Fruit fly (Drosophila melanogaster): Measurements from ENCODE around the gene bap.

Gene bap

DNA sequence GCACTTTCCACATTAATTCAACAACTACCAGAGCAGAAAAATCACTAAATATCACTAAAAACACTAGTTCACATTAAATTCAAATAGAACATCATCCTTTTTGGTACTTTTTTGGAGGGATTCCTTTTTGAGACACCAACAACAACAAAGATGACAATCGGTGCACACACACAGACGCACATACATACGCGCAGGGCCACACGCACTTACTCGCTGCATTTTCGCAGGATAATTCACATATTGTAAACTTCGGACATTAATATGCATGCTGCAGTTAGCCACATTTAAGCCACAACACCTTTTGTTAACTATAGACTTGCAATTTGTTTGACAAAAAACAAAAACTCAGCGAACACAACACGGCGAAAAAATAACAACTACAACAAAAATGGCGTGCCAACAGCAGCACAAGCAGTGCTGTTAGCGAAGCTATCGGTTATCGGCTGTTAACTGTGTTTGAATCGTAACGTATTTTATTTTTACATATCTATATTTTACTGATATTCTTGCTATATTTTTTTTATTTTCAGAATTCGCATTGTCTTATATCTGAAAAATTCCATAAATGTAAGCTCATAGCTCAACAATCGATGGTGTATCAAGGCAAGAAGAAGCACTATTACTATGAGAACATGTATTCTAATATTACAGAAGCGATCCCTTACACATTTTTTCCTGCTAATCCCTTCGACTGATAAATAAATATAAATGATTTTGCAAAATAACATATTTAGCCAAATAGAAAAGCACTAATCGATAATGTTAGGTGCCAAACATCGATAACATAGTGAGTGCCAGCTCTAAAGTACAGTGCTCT is 29.1 kb upstream of the bap start (continued):
- TF ChIP-seq CG10543 (GFP tag; optimal IDR thresholded peaks at IDR 0.05) = no peak
- no peak for TF ChIP-seq CG4820 (GFP tag; optimal IDR thresholded peaks at IDR 0.05)
- peak; percentile 97 for TF ChIP-seq MESR4 (GFP tag; optimal IDR thresholded peaks at IDR 0.05)
- no peak for TF ChIP-seq sr (GFP tag; IDR thresholded peaks at IDR 0.05)
- TF ChIP-seq cwo (GFP tag; optimal IDR thresholded peaks at IDR 0.05) = no peak
- TF ChIP-seq prd (optimal IDR thresholded peaks at IDR 0.05) = no peak
- TF ChIP-seq prd (GFP tag; IDR thresholded peaks at IDR 0.05) = no peak
- no peak for TF ChIP-seq ftz-f1 (GFP tag; optimal IDR thresholded peaks at IDR 0.05)
- TF ChIP-seq bowl (GFP tag; IDR thresholded peaks at IDR 0.05) = no peak
- TF ChIP-seq CG30020 (tag; optimal IDR thresholded peaks at IDR 0.05) = no peak
- peak; percentile 91 for TF ChIP-seq CG4360 (GFP tag; IDR thresholded peaks at IDR 0.05)
- TF ChIP-seq dm (GFP tag; optimal IDR thresholded peaks at IDR 0.05) = no peak
- TF ChIP-seq ERR (GFP tag; optimal IDR thresholded peaks at IDR 0.05) = no peak
- TF ChIP-seq BtbVII (GFP tag; optimal IDR thresholded peaks at IDR 0.05) = no peak
- peak; percentile 27 for TF ChIP-seq lbe (GFP tag; optimal IDR thresholded peaks at IDR 0.05)
- TF ChIP-seq CG6683 (GFP tag; optimal IDR thresholded peaks at IDR 0.05) = no peak
- no peak for TF ChIP-seq CG31224 (GFP tag; IDR thresholded peaks at IDR 0.05)
- TF ChIP-seq Dip2 (GFP tag; IDR thresholded peaks at IDR 0.05) = no peak
- TF ChIP-seq CTCF (GFP tag; optimal IDR thresholded peaks at IDR 0.05) = no peak
- no peak for TF ChIP-seq CoRest (tag; optimal IDR thresholded peaks at IDR 0.05)
- no peak for TF ChIP-seq vfl (GFP tag; optimal IDR thresholded peaks at IDR 0.05)
- TF ChIP-seq Oaz (GFP tag; IDR thresholded peaks at IDR 0.05) = no peak
- TF ChIP-seq CG17186 (GFP tag; optimal IDR thresholded peaks at IDR 0.05) = peak; percentile 98
- TF ChIP-seq Dref (GFP tag; IDR thresholded peaks at IDR 0.05) = peak; percentile 76
- TF ChIP-seq CG4404 (GFP tag; IDR thresholded peaks at IDR 0.05) = no peak
- TF ChIP-seq crol (GFP tag; IDR thresholded peaks at IDR 0.05) = no peak
- no peak for TF ChIP-seq aop (GFP tag; IDR thresholded peaks at IDR 0.05)
- peak; percentile 61; the same call in 1 of the 3 replicates for TF ChIP-seq mld (GFP tag; IDR thresholded peaks at IDR 0.05; ENCODE audit: partially characterized antibody)
- no peak for TF ChIP-seq btn (GFP tag; optimal IDR thresholded peaks at IDR 0.05)
- TF ChIP-seq Meics (GFP tag; optimal IDR thresholded peaks at IDR 0.05) = no peak
- no peak for TF ChIP-seq CG10431 (GFP tag; optimal IDR thresholded peaks at IDR 0.05)
- TF ChIP-seq Sin3A (optimal IDR thresholded peaks at IDR 0.05) = no peak
- no peak for TF ChIP-seq CG4328 (GFP tag; optimal IDR thresholded peaks at IDR 0.05)
- peak; percentile 40 for TF ChIP-seq CG12391 (tag; optimal IDR thresholded peaks at IDR 0.05)
- no peak for TF ChIP-seq CG17612 (GFP tag; IDR thresholded peaks at IDR 0.05)
- no peak for TF ChIP-seq H15 (GFP tag; IDR thresholded peaks at IDR 0.05)
- peak; percentile 19 for TF ChIP-seq CG31365 (tag; optimal IDR thresholded peaks at IDR 0.05)
- TF ChIP-seq CG11085 (GFP tag; IDR thresholded peaks at IDR 0.05) = no peak
- no peak for TF ChIP-seq CG11456 (GFP tag; IDR thresholded peaks at IDR 0.05)
- peak; percentile 60; the same call in 1 of the 3 replicates for TF ChIP-seq hb (GFP tag; IDR thresholded peaks at IDR 0.05; ENCODE audit: partially characterized antibody)
- TF ChIP-seq mirr (GFP tag; optimal IDR thresholded peaks at IDR 0.05) = no peak
- no peak for TF ChIP-seq ken (GFP tag; IDR thresholded peaks at IDR 0.05)
- TF ChIP-seq CG6813 (GFP tag; optimal IDR thresholded peaks at IDR 0.05) = no peak
- TF ChIP-seq CG18262 (tag; optimal IDR thresholded peaks at IDR 0.05) = peak; percentile 16
- TF ChIP-seq Stat92E (GFP tag; optimal IDR thresholded peaks at IDR 0.05) = no peak
- no peak for TF ChIP-seq sim (GFP tag; IDR thresholded peaks at IDR 0.05)
- TF ChIP-seq zen (tag; optimal IDR thresholded peaks at IDR 0.05) = no peak
- TF ChIP-seq CG6791 (GFP tag; IDR thresholded peaks at IDR 0.05; ENCODE audit: partially characterized antibody) = peak; percentile 61
- no peak for TF ChIP-seq Trl (optimal IDR thresholded peaks at IDR 0.05)
- TF ChIP-seq Trl (GFP tag; optimal IDR thresholded peaks at IDR 0.05) = no peak
- TF ChIP-seq HHEX (GFP tag; optimal IDR thresholded peaks at IDR 0.05) = no peak
